Fruit fly (Drosophila melanogaster) whole organism, embryonic: ENCODE measurements around the gene CG10694.
A peak's percentile ranks its signal among the peaks of the same experiment; 100 is the strongest.

ENCODE experiments used
- ATbp ChIP-seq: fragments of 200-800 bp; sonication (Bioruptor generic); optimal IDR thresholded peaks from 2 replicates; lab custom pipeline; 2017; ENCODE audit warnings: missing biosample characterization, mild to moderate bottlenecking, missing genetic modification characterization, missing genetic modification reagents
- Aef1 ChIP-seq: fragments of 200-800 bp; sonication (Bioruptor generic); IDR thresholded peaks from 3 replicates; pipeline ENCODE4 v1.3.6; 2022; ENCODE audit warnings: missing biosample characterization, missing genetic modification characterization
- Blimp-1 ChIP-seq: fragments of 200-800 bp; sonication (Bioruptor generic); optimal IDR thresholded peaks from 3 replicates; lab custom pipeline; 2018; ENCODE audit warnings: missing biosample characterization, missing genetic modification characterization, mild to moderate bottlenecking, moderate library complexity, missing genetic modification reagents
- CG11398 ChIP-seq: fragments of 200-800 bp; sonication (Bioruptor generic); optimal IDR thresholded peaks from 2 replicates; lab custom pipeline; 2016; ENCODE audit warnings: missing biosample characterization, missing genetic modification characterization
- CG12071 ChIP-seq: fragments of 200-800 bp; sonication (Bioruptor generic); optimal IDR thresholded peaks from 3 replicates; lab custom pipeline; 2018; ENCODE audit warnings: missing biosample characterization, mild to moderate bottlenecking, missing genetic modification characterization
- CG15601 ChIP-seq: fragments of 200-800 bp; sonication (Bioruptor generic); optimal IDR thresholded peaks from 3 replicates; lab custom pipeline; 2019; ENCODE audit warnings: missing biosample characterization, mild to moderate bottlenecking, missing genetic modification characterization, moderate library complexity
- CG1602 ChIP-seq: fragments of 200-800 bp; sonication (Bioruptor generic); optimal IDR thresholded peaks from 3 replicates; lab custom pipeline; 2016; ENCODE audit warnings: missing biosample characterization, missing genetic modification characterization
- CG17359 ChIP-seq: fragments of 200-800 bp; sonication (Bioruptor generic); optimal IDR thresholded peaks from 3 replicates; lab custom pipeline; 2018; ENCODE audit warnings: missing biosample characterization, mild to moderate bottlenecking, missing genetic modification characterization, moderate library complexity
- CG17912 ChIP-seq: fragments of 200-800 bp; sonication (Bioruptor generic); optimal IDR thresholded peaks from 2 replicates; lab custom pipeline; 2018; ENCODE audit warnings: missing biosample characterization, mild to moderate bottlenecking, missing genetic modification characterization
- CG2712 ChIP-seq: fragments of 200-800 bp; optimal IDR thresholded peaks from 3 replicates; lab custom pipeline; 2019; ENCODE audit warnings: missing biosample characterization, mild to moderate bottlenecking, missing genetic modification characterization, moderate library complexity
- CG34224 ChIP-seq: fragments of 200-800 bp; sonication (Bioruptor generic); IDR thresholded peaks from 3 replicates; pipeline ENCODE4 v1.3.6; 2022; ENCODE audit warnings: missing biosample characterization, missing genetic modification characterization; ENCODE audit not compliant: partially characterized antibody
- CG42726 ChIP-seq: fragments of 200-800 bp; sonication (Bioruptor generic); IDR thresholded peaks from 2 replicates; pipeline ENCODE4 v1.3.6; 2022; ENCODE audit warnings: missing biosample characterization, missing genetic modification characterization; ENCODE audit not compliant: partially characterized antibody
- CG4707 ChIP-seq: fragments of 200-800 bp; sonication (Bioruptor generic); optimal IDR thresholded peaks from 2 replicates; lab custom pipeline; 2018; ENCODE audit warnings: missing biosample characterization, mild to moderate bottlenecking, missing genetic modification characterization, moderate library complexity
- CG6272 ChIP-seq: fragments of 200-800 bp; sonication (Bioruptor generic); IDR thresholded peaks from 2 replicates; pipeline ENCODE4 v1.3.6; 2022; ENCODE audit warnings: missing biosample characterization, missing genetic modification characterization
- CG6791 ChIP-seq: fragments of 200-800 bp; sonication (Bioruptor generic); IDR thresholded peaks from 3 replicates; pipeline ENCODE4 v1.3.6; 2022; ENCODE audit warnings: missing biosample characterization, missing genetic modification characterization; ENCODE audit not compliant: partially characterized antibody
- CG7839 ChIP-seq: fragments of 200-800 bp; sonication (Bioruptor generic); optimal IDR thresholded peaks from 3 replicates; lab custom pipeline; 2018; ENCODE audit warnings: missing biosample characterization, mild to moderate bottlenecking, missing genetic modification characterization, moderate library complexity
- CG8290 ChIP-seq, 3 experiments: fragments of 200-800 bp; sonication (Bioruptor generic); optimal IDR thresholded peaks; 2 replicates each; lab custom pipeline; 2016 to 2019; ENCODE audit warnings: missing biosample characterization in 3 of 3, missing genetic modification characterization in 3 of 3, mild to moderate bottlenecking in 2 of 3, moderate library complexity in 1 of 3
- CG8924 ChIP-seq: fragments of 200-800 bp; optimal IDR thresholded peaks from 3 replicates; lab custom pipeline; 2019; ENCODE audit warnings: missing biosample characterization, mild to moderate bottlenecking, missing genetic modification characterization, moderate library complexity
- CG9215 ChIP-seq: fragments of 200-800 bp; sonication (Bioruptor generic); IDR thresholded peaks from 2 replicates; pipeline ENCODE4 v1.3.6; 2022; ENCODE audit warnings: missing biosample characterization, missing genetic modification characterization
- Dip2 ChIP-seq: fragments of 200-800 bp; sonication (Bioruptor generic); IDR thresholded peaks from 2 replicates; pipeline ENCODE4 v1.3.6; 2022; ENCODE audit warnings: missing biosample characterization, missing genetic modification characterization
- Dip3 ChIP-seq: fragments of 200-800 bp; sonication (Bioruptor generic); optimal IDR thresholded peaks from 3 replicates; lab custom pipeline; 2016; ENCODE audit warnings: missing biosample characterization, missing genetic modification characterization
- Doc3 ChIP-seq: fragments of 200-800 bp; sonication (Bioruptor generic); IDR thresholded peaks from 3 replicates; pipeline ENCODE4 v1.3.6; 2022; ENCODE audit warnings: missing biosample characterization, missing genetic modification characterization; ENCODE audit not compliant: partially characterized antibody
- Eip74EF ChIP-seq, 2 experiments: fragments of 200-800 bp in 1 of 2; fragments of >200 bp in 1 of 2; sonication (Bioruptor generic) in 1 of 2; optimal IDR thresholded peaks; 2 replicates each; lab custom pipeline; 2017 to 2019; ENCODE audit warnings: missing biosample characterization in 2 of 2, missing genetic modification characterization in 2 of 2, mild to moderate bottlenecking in 1 of 2, moderate library complexity in 1 of 2
- Fer1 ChIP-seq: fragments of 200-800 bp; sonication (Bioruptor generic); optimal IDR thresholded peaks from 2 replicates; lab custom pipeline; 2017; ENCODE audit warnings: missing biosample characterization, mild to moderate bottlenecking, missing genetic modification characterization
- Hr3 ChIP-seq: fragments of 200-800 bp; sonication (Bioruptor generic); optimal IDR thresholded peaks from 3 replicates; lab custom pipeline; 2016; ENCODE audit warnings: missing biosample characterization, missing genetic modification characterization
- Hr51 ChIP-seq, 2 experiments: fragments of 200-800 bp; sonication (Bioruptor generic); optimal IDR thresholded peaks; 2 replicates in 1 of 2; 3 replicates in 1 of 2; lab custom pipeline; 2016 to 2018; ENCODE audit warnings: missing biosample characterization in 2 of 2, missing genetic modification characterization in 2 of 2, mild to moderate bottlenecking in 1 of 2, moderate library complexity in 1 of 2
- Mes4 ChIP-seq: fragments of 200-800 bp; sonication (Bioruptor generic); optimal IDR thresholded peaks from 2 replicates; lab custom pipeline; 2016; ENCODE audit warnings: missing biosample characterization, missing genetic modification characterization
- Neu2 ChIP-seq: fragments of 200-800 bp; sonication (Bioruptor generic); optimal IDR thresholded peaks from 3 replicates; lab custom pipeline; 2016; ENCODE audit warnings: missing biosample characterization, missing genetic modification characterization, borderline replicate concordance
- Rx ChIP-seq: fragments of 200-800 bp; sonication (Bioruptor generic); IDR thresholded peaks from 2 replicates; pipeline ENCODE4 v1.3.6; 2022; ENCODE audit warnings: missing biosample characterization, missing genetic modification characterization
- cato ChIP-seq: fragments of 200-800 bp; sonication (Bioruptor generic); optimal IDR thresholded peaks from 2 replicates; lab custom pipeline; 2016; ENCODE audit warnings: missing biosample characterization, missing genetic modification characterization, borderline replicate concordance
- crol ChIP-seq: fragments of 200-800 bp; sonication (Bioruptor generic); IDR thresholded peaks from 2 replicates; pipeline ENCODE4 v1.3.6; 2022; ENCODE audit warnings: missing biosample characterization, missing genetic modification characterization
- ewg ChIP-seq: fragments of 200-800 bp; sonication (Bioruptor generic); optimal IDR thresholded peaks from 3 replicates; lab custom pipeline; 2017; ENCODE audit warnings: mild to moderate bottlenecking, missing biosample characterization, missing genetic modification reagents, missing genetic modification characterization
- grau ChIP-seq: fragments of 200-800 bp; optimal IDR thresholded peaks from 3 replicates; lab custom pipeline; 2019; ENCODE audit warnings: missing biosample characterization, mild to moderate bottlenecking, missing genetic modification characterization, moderate library complexity
- gro ChIP-seq: fragments of 200-800 bp; sonication (Bioruptor generic); optimal IDR thresholded peaks from 2 replicates; lab custom pipeline; 2016; ENCODE audit warnings: missing biosample characterization, missing genetic modification characterization
- hbn ChIP-seq: fragments of 200-800 bp; sonication (Bioruptor generic); IDR thresholded peaks from 2 replicates; pipeline ENCODE4 v1.3.6; 2022; ENCODE audit warnings: missing biosample characterization, missing genetic modification characterization; ENCODE audit not compliant: partially characterized antibody
- ind ChIP-seq: fragments of 200-800 bp; sonication (Bioruptor generic); optimal IDR thresholded peaks from 3 replicates; lab custom pipeline; 2016; ENCODE audit warnings: missing biosample characterization, missing genetic modification characterization
- insv ChIP-seq, 2 experiments: fragments of 200-800 bp; sonication (Bioruptor generic); optimal IDR thresholded peaks; 3 replicates each; lab custom pipeline; 2016 to 2018; ENCODE audit warnings: missing biosample characterization in 2 of 2, missing genetic modification characterization in 2 of 2
- inv ChIP-seq: fragments of 200-800 bp; sonication (Bioruptor generic); IDR thresholded peaks from 2 replicates; pipeline ENCODE4 v1.3.6; 2022; ENCODE audit warnings: missing biosample characterization, missing genetic modification characterization; ENCODE audit not compliant: partially characterized antibody
- jing ChIP-seq: fragments of 200-800 bp; sonication (Bioruptor generic); optimal IDR thresholded peaks from 2 replicates; lab custom pipeline; 2018; ENCODE audit warnings: missing biosample characterization, mild to moderate bottlenecking, missing genetic modification characterization
- nerfin-1 ChIP-seq: fragments of 200-800 bp; sonication (Bioruptor generic); optimal IDR thresholded peaks from 3 replicates; lab custom pipeline; 2019; ENCODE audit warnings: missing biosample characterization, mild to moderate bottlenecking, missing genetic modification characterization, moderate library complexity
- nmo ChIP-seq: fragments of 200-800 bp; sonication (Bioruptor generic); optimal IDR thresholded peaks from 2 replicates; lab custom pipeline; 2018; ENCODE audit warnings: missing biosample characterization, mild to moderate bottlenecking, missing genetic modification characterization, moderate library complexity
- pho ChIP-seq: fragments of 200-800 bp; sonication (Bioruptor generic); optimal IDR thresholded peaks from 2 replicates; lab custom pipeline; 2016; ENCODE audit warnings: missing biosample characterization, missing genetic modification characterization
- pros ChIP-seq: fragments of 200-800 bp; sonication (Bioruptor generic); optimal IDR thresholded peaks from 3 replicates; lab custom pipeline; 2019; ENCODE audit warnings: missing biosample characterization, mild to moderate bottlenecking, missing genetic modification characterization, moderate library complexity
- salm ChIP-seq: fragments of 200-800 bp; sonication (Bioruptor generic); optimal IDR thresholded peaks from 2 replicates; lab custom pipeline; 2018; ENCODE audit warnings: missing biosample characterization, mild to moderate bottlenecking, missing genetic modification characterization
- sc ChIP-seq, 3 experiments: fragments of >200 bp in 2 of 3; fragments of 200-800 bp in 1 of 3; sonication (Bioruptor generic) in 1 of 3; optimal IDR thresholded peaks; 2 replicates in 2 of 3; 3 replicates in 1 of 3; lab custom pipeline; 2017; ENCODE audit warnings: mild to moderate bottlenecking in 1 of 3, missing biosample characterization in 1 of 3, missing genetic modification characterization in 1 of 3, missing genetic modification reagents in 1 of 3
- sd ChIP-seq: fragments of 200-800 bp; sonication (Bioruptor generic); optimal IDR thresholded peaks from 3 replicates; lab custom pipeline; 2018; ENCODE audit warnings: missing biosample characterization, mild to moderate bottlenecking, missing genetic modification characterization, moderate library complexity
- unpg ChIP-seq: fragments of 200-800 bp; sonication (Bioruptor generic); optimal IDR thresholded peaks from 3 replicates; lab custom pipeline; 2018; ENCODE audit warnings: missing biosample characterization, mild to moderate bottlenecking, missing genetic modification characterization, moderate library complexity
- zf30C ChIP-seq: fragments of 200-800 bp; sonication (Bioruptor generic); optimal IDR thresholded peaks from 3 replicates; lab custom pipeline; 2018; ENCODE audit warnings: missing biosample characterization, mild to moderate bottlenecking, missing genetic modification characterization

Gene CG10694

dm6 chr3R:24091653-24092052 lies 15.5 kb upstream of the CG10694 start (continued):
- TF ChIP-seq CG15601 (tag; lab: Kevin White, UChicago) = no peak
- no peak for TF ChIP-seq unpg
- no peak for TF ChIP-seq CG9215 (GFP tag; lab: Robert Waterston, UW)
- no peak for TF ChIP-seq ewg
- no peak for TF ChIP-seq CG12071 (GFP tag; lab: Kevin White, UChicago)
- peak; percentile 7 for TF ChIP-seq CG17359 (tag; lab: Kevin White, UChicago)
- TF ChIP-seq CG8290 (GFP tag; optimal IDR thresholded peaks at IDR 0.05; lab: Kevin White, UChicago) = no peak
- no peak for TF ChIP-seq CG8290 (tag; optimal IDR thresholded peaks at IDR 0.05; lab: Kevin White, UChicago)
- TF ChIP-seq Dip2 (GFP tag; lab: Robert Waterston, UW) = no peak
- no peak for TF ChIP-seq sd (tag; lab: Kevin White, UChicago)
- no peak for TF ChIP-seq ATbp (GFP tag; lab: Kevin White, UChicago)
- peak; percentile 2 for TF ChIP-seq Dip3 (GFP tag; lab: Kevin White, UChicago)
- TF ChIP-seq sc (optimal IDR thresholded peaks at IDR 0.05; lab: Kevin White, UChicago) = no peak
- no peak for TF ChIP-seq sc (GFP tag; optimal IDR thresholded peaks at IDR 0.05; lab: Kevin White, UChicago)
- TF ChIP-seq Eip74EF (GFP tag; optimal IDR thresholded peaks at IDR 0.05; lab: Kevin White, UChicago) = no peak
- TF ChIP-seq inv (GFP tag; lab: Robert Waterston, UW) = no peak
- no peak for TF ChIP-seq Hr3 (GFP tag; lab: Kevin White, UChicago)
- no peak for TF ChIP-seq gro (GFP tag; lab: Kevin White, UChicago)
- 0 out of 3 replicates have a peak, but pooled peaks have one; percentile 27 for TF ChIP-seq Aef1 (GFP tag; lab: Robert Waterston, UW)
- peak; percentile 18 for TF ChIP-seq CG7839
- TF ChIP-seq CG42726 = no peak
- no peak for TF ChIP-seq Doc3 (GFP tag; lab: Robert Waterston, UW)
- peak in 1 of 2 experiments; percentile 29 for TF ChIP-seq Hr51 (GFP tag; optimal IDR thresholded peaks at IDR 0.05; lab: Kevin White, UChicago)
- no peak for TF ChIP-seq Rx (GFP tag; lab: Robert Waterston, UW)
- TF ChIP-seq CG1602 (GFP tag; lab: Kevin White, UChicago) = no peak
- no peak for TF ChIP-seq hbn (GFP tag; lab: Robert Waterston, UW)
- TF ChIP-seq salm (tag; lab: Kevin White, UChicago) = no peak
- no peak for TF ChIP-seq CG6791 (GFP tag; lab: Robert Waterston, UW)
- TF ChIP-seq CG2712 (tag; lab: Kevin White, UChicago) = no peak
- no peak for TF ChIP-seq CG4707 (GFP tag; lab: Kevin White, UChicago)
- TF ChIP-seq cato (GFP tag; lab: Kevin White, UChicago) = no peak
- no peak for TF ChIP-seq pho (GFP tag; lab: Kevin White, UChicago)
- no peak for TF ChIP-seq nmo (GFP tag; lab: Kevin White, UChicago)
- TF ChIP-seq insv (GFP tag; optimal IDR thresholded peaks at IDR 0.05; lab: Kevin White, UChicago) = no peak
- TF ChIP-seq jing (GFP tag; lab: Kevin White, UChicago) = no peak
- TF ChIP-seq Fer1 = peak; percentile 25
- no peak for TF ChIP-seq nerfin-1 (tag; lab: Kevin White, UChicago)
- no peak for TF ChIP-seq Neu2 (GFP tag; lab: Kevin White, UChicago)
- TF ChIP-seq grau = peak; percentile 11
- TF ChIP-seq zf30C = no peak
- TF ChIP-seq CG17912 (GFP tag; lab: Kevin White, UChicago) = no peak
- no peak for TF ChIP-seq CG6272 (GFP tag; lab: Robert Waterston, UW)
- no peak for TF ChIP-seq CG11398 (GFP tag; lab: Kevin White, UChicago)
- no peak for TF ChIP-seq CG8924 (tag; lab: Kevin White, UChicago)
- TF ChIP-seq pros (GFP tag; lab: Kevin White, UChicago) = no peak
- TF ChIP-seq crol (GFP tag; lab: Robert Waterston, UW) = no peak
- no peak for TF ChIP-seq CG34224
- no peak for TF ChIP-seq Blimp-1 (GFP tag; lab: Kevin White, UChicago)
- no peak for TF ChIP-seq Mes4 (GFP tag; lab: Kevin White, UChicago)
- peak; percentile 8 for TF ChIP-seq ind (GFP tag; lab: Kevin White, UChicago)
